4 fruit fly cellular contexts compared by ENCODE assay signal in genomic region chr3R:5564775-5565190, dm6.
TF ChIP-seq lines count a peak whose summit lies in the region.

Gene CG14671, minus strand, starts transcription at chr3R:5564815.
Gene CG12746, plus strand, starts transcription at chr3R:5564865.

- no peak for TF ChIP-seq CTCF in whole organism, embryonic (GFP tag; optimal IDR thresholded peaks at IDR 0.05; lab: Kevin White, UChicago)

TF ChIP-seq in whole organism, adult, 20 proteins besides CTCF, POLR2A, EP300 and RAD21:
- TF ChIP-seq CG11617 (GFP tag; optimal IDR thresholded peaks at IDR 0.05; lab: Kevin White, UChicago) = peak; percentile 38
- TF ChIP-seq bab1 (GFP tag; optimal IDR thresholded peaks at IDR 0.05; lab: Kevin White, UChicago) = no peak
- TF ChIP-seq tj (GFP tag; optimal IDR thresholded peaks at IDR 0.05; lab: Kevin White, UChicago) = peak; percentile 35
- TF ChIP-seq cic (GFP tag; optimal IDR thresholded peaks at IDR 0.05; lab: Kevin White, UChicago) = peak; percentile 48
- TF ChIP-seq ovo (GFP tag; optimal IDR thresholded peaks at IDR 0.05; lab: Kevin White, UChicago) = no peak
- peak; percentile 64 for TF ChIP-seq Mnt (GFP tag; optimal IDR thresholded peaks at IDR 0.05; lab: Kevin White, UChicago)

TF ChIP-seq in whole organism, embryonic, 481 proteins besides CTCF, POLR2A, EP300 and RAD21 (continues in another document):
- no peak for TF ChIP-seq CG16779 (GFP tag; IDR thresholded peaks at IDR 0.05; lab: Robert Waterston, UW)
- no peak for TF ChIP-seq gsb-n (tag; optimal IDR thresholded peaks at IDR 0.05; lab: Kevin White, UChicago)
- no peak for TF ChIP-seq CG9609 (GFP tag; optimal IDR thresholded peaks at IDR 0.05; lab: Kevin White, UChicago)
- TF ChIP-seq knrl (GFP tag; IDR thresholded peaks at IDR 0.05; lab: Robert Waterston, UW; ENCODE audit: partially characterized antibody) = 0 out of 3 replicates have a peak, but pooled peaks have one; percentile 9
- TF ChIP-seq CG12236 (GFP tag; optimal IDR thresholded peaks at IDR 0.05; lab: Kevin White, UChicago) = no peak
- no peak for TF ChIP-seq ash1 (GFP tag; optimal IDR thresholded peaks at IDR 0.05; lab: Kevin White, UChicago)
- TF ChIP-seq bbx (GFP tag; IDR thresholded peaks at IDR 0.05; lab: Robert Waterston, UW; ENCODE audit: partially characterized antibody) = peak; percentile 29; the same call in 1 of the 2 replicates
- TF ChIP-seq Scr (GFP tag; IDR thresholded peaks at IDR 0.05; lab: Robert Waterston, UW; ENCODE audit: partially characterized antibody) = peak; percentile 39; the same call in 1 of the 2 replicates
- TF ChIP-seq CG12155 (GFP tag; optimal IDR thresholded peaks at IDR 0.05; lab: Kevin White, UChicago) = no peak
- TF ChIP-seq sens (GFP tag; lab: Kevin White, UChicago) = peak; percentile 79
- no peak for TF ChIP-seq CG7786 (GFP tag; optimal IDR thresholded peaks at IDR 0.05; lab: Kevin White, UChicago)
- TF ChIP-seq CG4424 (GFP tag; optimal IDR thresholded peaks at IDR 0.05; lab: Kevin White, UChicago) = no peak
- TF ChIP-seq tx (GFP tag; optimal IDR thresholded peaks at IDR 0.05; lab: Kevin White, UChicago) = peak; percentile 14
- TF ChIP-seq Bgb (GFP tag; IDR thresholded peaks at IDR 0.05; lab: Robert Waterston, UW; ENCODE audit: partially characterized antibody) = peak; percentile 20; the same call in 1 of the 2 replicates
- peak; percentile 44 for TF ChIP-seq grn (GFP tag; optimal IDR thresholded peaks at IDR 0.05; lab: Kevin White, UChicago)
- TF ChIP-seq nom (GFP tag; optimal IDR thresholded peaks at IDR 0.05; lab: Kevin White, UChicago) = peak; percentile 4
- TF ChIP-seq Blimp-1 (GFP tag; optimal IDR thresholded peaks at IDR 0.05; lab: Kevin White, UChicago) = no peak
- TF ChIP-seq Opbp (GFP tag; IDR thresholded peaks at IDR 0.05; lab: Robert Waterston, UW; ENCODE audit: partially characterized antibody) = 0 out of 3 replicates have a peak, but pooled peaks have one; percentile 13
- TF ChIP-seq Aef1 (GFP tag; IDR thresholded peaks at IDR 0.05; lab: Robert Waterston, UW) = 0 out of 3 replicates have a peak, but pooled peaks have one; percentile 21
- peak; percentile 46 for TF ChIP-seq ewg (GFP tag; optimal IDR thresholded peaks at IDR 0.05; lab: Kevin White, UChicago)
- TF ChIP-seq Taf1 (GFP tag; IDR thresholded peaks at IDR 0.05; lab: Robert Waterston, UW) = no peak
- TF ChIP-seq wdn (GFP tag; IDR thresholded peaks at IDR 0.05; lab: Robert Waterston, UW) = no peak
- no peak for TF ChIP-seq nerfin-1 (tag; optimal IDR thresholded peaks at IDR 0.05; lab: Kevin White, UChicago)
- no peak for TF ChIP-seq Hsf (GFP tag; optimal IDR thresholded peaks at IDR 0.05; lab: Kevin White, UChicago)
- TF ChIP-seq unc-4 (GFP tag; IDR thresholded peaks at IDR 0.05; lab: Robert Waterston, UW; ENCODE audit: partially characterized antibody) = 0 out of 2 replicates have a peak, but pooled peaks have one; percentile 41
- TF ChIP-seq CG10366 (GFP tag; IDR thresholded peaks at IDR 0.05; lab: Robert Waterston, UW) = no peak

TF ChIP-seq in whole organism, prepupa, 60 proteins besides CTCF, POLR2A, EP300 and RAD21:
- TF ChIP-seq pdm3 (GFP tag; optimal IDR thresholded peaks at IDR 0.05; lab: Kevin White, UChicago) (no peak), CG11762 (GFP tag; optimal IDR thresholded peaks at IDR 0.05; lab: Kevin White, UChicago; ENCODE audit: insufficient read depth) (no peak), Sox14 (GFP tag; optimal IDR thresholded peaks at IDR 0.05; lab: Kevin White, UChicago) (no peak), Ets21C (GFP tag; optimal IDR thresholded peaks at IDR 0.05; lab: Kevin White, UChicago) (no peak), esn (GFP tag; optimal IDR thresholded peaks at IDR 0.05; lab: Kevin White, UChicago) (peak; percentile 10), fkh (GFP tag; optimal IDR thresholded peaks at IDR 0.05; lab: Kevin White, UChicago) (peak; percentile 82), fd85E (GFP tag; optimal IDR thresholded peaks at IDR 0.05; lab: Kevin White, UChicago) (no peak), CG6163 (GFP tag; IDR thresholded peaks at IDR 0.05; lab: Robert Waterston, UW) (no peak), acj6 (GFP tag; optimal IDR thresholded peaks at IDR 0.05; lab: Kevin White, UChicago) (no peak)
TF ChIP-seq in whole organism, prepupa: peak in this region for 2.

TF ChIP-seq in whole organism, wandering third instar larva, 38 proteins besides CTCF, POLR2A, EP300 and RAD21:
- TF ChIP-seq usp (GFP tag; optimal IDR thresholded peaks at IDR 0.05; lab: Kevin White, UChicago) (no peak), Sp1 (GFP tag; optimal IDR thresholded peaks at IDR 0.05; lab: Kevin White, UChicago) (no peak), CG32264 (GFP tag; optimal IDR thresholded peaks at IDR 0.05; lab: Kevin White, UChicago) (no peak), Dfd (GFP tag; optimal IDR thresholded peaks at IDR 0.05; lab: Kevin White, UChicago) (no peak), Abd-B (GFP tag; optimal IDR thresholded peaks at IDR 0.05; lab: Kevin White, UChicago) (no peak), h (GFP tag; optimal IDR thresholded peaks at IDR 0.05; lab: Kevin White, UChicago) (no peak), dsf (GFP tag; optimal IDR thresholded peaks at IDR 0.05; lab: Kevin White, UChicago; ENCODE audit: borderline replicate concordance) (no peak), Rel (GFP tag; optimal IDR thresholded peaks at IDR 0.05; lab: Kevin White, UChicago) (no peak), Rel (tag; optimal IDR thresholded peaks at IDR 0.05; lab: Kevin White, UChicago) (peak; percentile 88)
